Worm (Caenorhabditis elegans): Measurements from ENCODE around the gene rskd-1.

Gene rskd-1

DNA sequence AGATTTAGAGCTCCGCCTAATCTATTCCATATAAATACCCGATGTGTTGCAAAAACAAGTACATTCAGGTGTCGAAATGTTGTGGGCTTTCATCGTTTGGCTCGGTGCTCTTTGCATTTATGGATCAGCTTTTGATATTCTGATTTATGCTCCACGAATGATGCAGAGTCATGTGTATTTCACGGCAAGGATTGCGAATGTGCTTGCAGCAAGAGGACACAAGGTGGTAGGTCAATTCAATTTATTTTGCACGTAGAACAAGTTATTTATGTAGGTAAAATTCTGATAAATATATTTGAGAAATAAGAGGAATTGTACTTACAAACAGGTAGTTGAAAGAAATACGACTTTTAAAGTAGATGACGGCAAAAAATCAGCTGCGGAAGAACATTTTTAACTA, 29.5 kb downstream of the rskd-1 start, which contains the start of gene ugt-56:
Gene ugt-56, plus strand, starts transcription at position 61 of the 400 bp plus-strand sequence.
- TF ChIP-seq sox-2 (GFP tag; IDR thresholded peaks at IDR 0.05) (no peak), fkh-10 (GFP tag; optimal IDR thresholded peaks at IDR 0.05) (no peak), unc-55 (GFP tag; optimal IDR thresholded peaks at IDR 0.05) (no peak), nhr-232 (tag; optimal IDR thresholded peaks at IDR 0.05) (no peak), dve-1 (tag; optimal IDR thresholded peaks at IDR 0.05) (no peak), ceh-45 (GFP tag; IDR thresholded peaks at IDR 0.05) (no peak), eyg-1 (tag; optimal IDR thresholded peaks at IDR 0.05) (no peak), pha-4 (tag; optimal IDR thresholded peaks at IDR 0.05) (no peak)

DNA sequence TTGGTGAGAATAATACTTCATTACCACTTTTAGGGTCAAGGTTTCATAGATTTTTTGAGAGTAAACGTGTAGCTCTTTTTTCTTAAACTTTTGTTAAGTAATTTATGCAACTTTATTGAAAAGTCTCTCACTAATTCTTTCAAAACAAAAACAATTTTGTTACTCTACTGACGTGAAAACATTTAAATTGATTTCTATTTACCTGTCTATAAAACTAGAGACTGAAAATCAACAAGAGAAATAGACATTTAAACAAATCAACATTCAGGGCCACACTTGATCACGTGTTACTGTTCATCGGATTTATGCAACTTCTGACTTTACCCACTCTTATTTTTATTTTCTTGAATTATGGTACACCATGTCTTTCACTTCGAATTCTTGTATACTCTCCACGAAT, 32.0 kb downstream of the rskd-1 start, which contains the start of gene ugt-55:
Gene ugt-55, plus strand, starts transcription at position 301 of the 400 bp plus-strand sequence.
- TF ChIP-seq ztf-16 (tag; optimal IDR thresholded peaks at IDR 0.05), result no peak

DNA sequence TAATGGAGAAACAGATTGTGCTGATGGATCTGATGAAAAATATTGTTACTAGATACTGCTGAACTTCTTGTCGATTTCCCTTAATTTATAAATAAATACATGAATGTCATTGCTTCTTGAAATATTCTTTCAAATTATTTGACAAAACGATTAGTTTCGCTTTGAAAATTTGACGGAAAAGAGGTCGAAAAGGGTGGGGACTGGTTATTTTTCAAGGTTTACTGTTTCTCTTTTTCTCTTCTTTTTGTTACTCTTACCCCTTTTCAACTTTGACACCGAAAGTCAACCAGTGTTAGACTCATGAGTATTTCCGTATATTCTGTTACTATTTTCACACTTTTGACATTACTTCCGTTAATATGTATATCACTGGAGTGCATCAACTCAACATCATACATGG, 33.1 kb downstream of the rskd-1 start, which contains the start of gene T04H1.12:
Gene T04H1.12, plus strand, starts transcription at position 301 of the 400 bp plus-strand sequence.
- TF ChIP-seq syd-9 (tag; optimal IDR thresholded peaks at IDR 0.05) (no peak), gmeb-2 (tag; optimal IDR thresholded peaks at IDR 0.05) (no peak), odd-2 (tag; optimal IDR thresholded peaks at IDR 0.05) (no peak)

DNA sequence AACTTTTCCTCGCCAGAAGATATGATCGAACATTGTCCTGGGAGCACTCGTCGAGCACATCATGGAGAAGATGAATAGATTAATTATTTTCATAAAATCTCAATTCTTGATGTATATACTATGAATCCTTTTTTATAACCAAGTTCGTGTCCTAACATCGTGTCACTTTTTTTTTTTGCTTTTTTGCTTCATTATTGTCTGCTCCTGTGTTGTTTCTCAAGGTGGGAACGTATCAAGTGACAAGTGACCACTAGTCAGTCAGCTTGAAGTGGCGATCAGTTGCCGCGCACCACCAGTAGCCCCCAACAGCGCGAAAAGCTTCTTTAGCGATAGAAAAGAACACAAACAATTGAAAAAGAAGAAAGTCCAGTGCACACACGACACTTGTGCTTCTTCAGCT, 36.1 kb downstream of the rskd-1 start, which contains the start of gene lrx-1:
Gene lrx-1, plus strand, starts transcription at position 301 of the 400 bp plus-strand sequence.
- TF ChIP-seq unc-3 (GFP tag; conservative IDR thresholded peaks at IDR 0.05) (no peak), unc-3 (tag; optimal IDR thresholded peaks at IDR 0.05) (no peak), fax-1 (tag; optimal IDR thresholded peaks at IDR 0.05) (no peak), C08G9.2 (tag; optimal IDR thresholded peaks at IDR 0.05) (no peak), hlh-6 (tag; optimal IDR thresholded peaks at IDR 0.05) (no peak), hlh-30 (tag; optimal IDR thresholded peaks at IDR 0.05; ENCODE audit: insufficient read depth) (no peak), gmeb-2 (tag; optimal IDR thresholded peaks at IDR 0.05) (no peak), ceh-22 (tag; optimal IDR thresholded peaks at IDR 0.05) (no peak), ref-2 (tag; optimal IDR thresholded peaks at IDR 0.05) (no peak), syd-9 (tag; optimal IDR thresholded peaks at IDR 0.05) (no peak), elt-2 (tag; optimal IDR thresholded peaks at IDR 0.05) (no peak), lin-11 (tag; optimal IDR thresholded peaks at IDR 0.05) (no peak), pros-1 (tag; optimal IDR thresholded peaks at IDR 0.05) (no peak), npax-4 (tag; optimal IDR thresholded peaks at IDR 0.05) (no peak), sox-2 (GFP tag; IDR thresholded peaks at IDR 0.05) (no peak)

DNA sequence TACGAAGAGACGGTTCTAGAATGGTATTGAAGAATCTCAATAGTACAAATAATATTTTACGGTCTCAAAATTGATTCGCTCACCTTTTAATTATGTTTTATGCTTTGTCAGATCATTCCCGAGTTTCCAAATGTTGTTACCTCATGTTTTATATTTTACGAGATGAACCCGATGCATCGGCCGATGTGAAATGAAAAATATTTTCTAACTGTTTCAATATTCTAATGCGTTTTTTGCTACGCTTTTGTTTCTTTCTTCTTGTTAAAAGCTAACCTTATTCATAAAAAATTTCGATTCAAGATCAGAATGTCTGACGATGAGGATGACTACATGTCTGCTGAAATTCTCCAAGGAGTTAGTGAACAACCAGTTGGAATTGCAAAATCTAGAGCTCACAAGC, 37.4 kb downstream of the rskd-1 start, which contains the start of gene T04H1.5:
Gene T04H1.5, plus strand, starts transcription at position 301 of the 400 bp plus-strand sequence.
- no peak for TF ChIP-seq ceh-45 (GFP tag; IDR thresholded peaks at IDR 0.05)
- no peak for TF ChIP-seq sox-4 (tag; optimal IDR thresholded peaks at IDR 0.05)
- no peak for TF ChIP-seq npax-4 (tag; optimal IDR thresholded peaks at IDR 0.05)
- TF ChIP-seq ceh-2 (tag; optimal IDR thresholded peaks at IDR 0.05), result no peak
- no peak for TF ChIP-seq pros-1 (tag; optimal IDR thresholded peaks at IDR 0.05)
- no peak for TF ChIP-seq sox-2 (GFP tag; IDR thresholded peaks at IDR 0.05)
- no peak for TF ChIP-seq nhr-11 (tag; optimal IDR thresholded peaks at IDR 0.05)
- TF ChIP-seq fkh-10 (GFP tag; optimal IDR thresholded peaks at IDR 0.05), result no peak

DNA sequence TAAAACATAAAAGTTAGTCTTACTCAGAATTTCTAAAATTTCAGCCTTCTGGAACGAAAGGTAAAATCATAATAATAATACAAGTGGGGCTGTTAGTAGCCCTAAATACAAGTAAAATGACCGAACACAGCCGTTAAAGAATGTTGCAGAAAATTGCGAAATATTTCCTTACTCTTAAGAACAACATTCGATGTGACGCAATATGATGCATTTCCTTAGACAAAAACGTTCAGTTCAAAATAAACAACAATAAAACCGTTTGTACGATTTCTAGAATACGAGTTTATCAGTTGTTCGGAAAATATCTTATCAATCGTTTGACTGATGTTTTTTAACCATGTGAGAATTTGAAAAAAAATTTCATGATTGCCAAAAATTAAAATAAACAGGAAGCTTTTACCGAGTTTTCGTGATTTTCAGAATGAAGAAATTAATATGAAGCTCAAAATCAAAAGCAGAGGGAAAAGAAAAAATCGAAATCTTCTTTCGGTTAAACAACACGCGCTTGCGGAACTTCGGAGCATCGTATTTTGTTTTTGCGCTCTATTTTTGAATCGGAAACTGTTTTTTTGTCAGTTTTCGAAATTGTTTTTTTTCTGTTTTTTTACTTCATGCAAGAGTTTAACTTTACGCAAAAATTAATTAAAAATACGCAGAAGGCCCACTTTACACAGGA, 42.5 kb downstream of the rskd-1 start:
- TF ChIP-seq F13H6.1 (tag; optimal IDR thresholded peaks at IDR 0.05) (no peak), ceh-48 (tag; optimal IDR thresholded peaks at IDR 0.05) (peak; percentile 1)
